Fruit fly (Drosophila melanogaster) whole organism, prepupa: ENCODE data around the gene BCAS2.
A peak's percentile ranks its signal among the peaks of the same experiment; 100 is the strongest.

Source experiments
- Blimp-1 ChIP-seq: fragments of 200-800 bp; sonication (Bioruptor generic); optimal IDR thresholded peaks from 3 replicates; lab custom pipeline; 2017; ENCODE audit warnings: missing biosample characterization, missing genetic modification characterization, mild to moderate bottlenecking, moderate library complexity, missing genetic modification reagents
- CG11902 ChIP-seq: fragments of 200-800 bp; sonication (Bioruptor generic); optimal IDR thresholded peaks from 3 replicates; lab custom pipeline; 2016; ENCODE audit warnings: missing biosample characterization, missing genetic modification characterization
- CG1621 ChIP-seq: fragments of 200-800 bp; sonication (Bioruptor generic); optimal IDR thresholded peaks from 3 replicates; lab custom pipeline; 2018; ENCODE audit warnings: missing biosample characterization, mild to moderate bottlenecking, missing genetic modification characterization
- CG32006 ChIP-seq: fragments of 200-800 bp; sonication (Bioruptor generic); optimal IDR thresholded peaks from 3 replicates; lab custom pipeline; 2017; ENCODE audit warnings: missing biosample characterization, mild to moderate bottlenecking, missing genetic modification characterization
- CG34406 ChIP-seq: fragments of 200-800 bp; sonication (Bioruptor generic); optimal IDR thresholded peaks from 3 replicates; lab custom pipeline; 2016; ENCODE audit warnings: missing biosample characterization, missing genetic modification characterization
- CG3919 ChIP-seq: fragments of 200-800 bp; sonication (Bioruptor generic); optimal IDR thresholded peaks from 3 replicates; lab custom pipeline; 2016; ENCODE audit warnings: missing biosample characterization, missing genetic modification characterization
- CG4318 ChIP-seq: fragments of 200-800 bp; sonication (Bioruptor generic); optimal IDR thresholded peaks from 3 replicates; lab custom pipeline; 2017; ENCODE audit warnings: missing biosample characterization, mild to moderate bottlenecking, missing genetic modification characterization
- CG6163 ChIP-seq: fragments of 200-800 bp; sonication (Bioruptor generic); IDR thresholded peaks from 3 replicates; pipeline ENCODE4 v1.3.6; 2022; ENCODE audit warnings: missing biosample characterization, missing genetic modification characterization
- CG6276 ChIP-seq: fragments of 200-800 bp; sonication (Bioruptor generic); optimal IDR thresholded peaks from 2 replicates; lab custom pipeline; 2017; ENCODE audit warnings: missing biosample characterization, mild to moderate bottlenecking, missing genetic modification characterization
- CG6792 ChIP-seq: fragments of 200-800 bp; sonication (Bioruptor generic); optimal IDR thresholded peaks from 3 replicates; lab custom pipeline; 2016; ENCODE audit warnings: missing biosample characterization, missing genetic modification characterization
- CG6808 ChIP-seq: fragments of 200-800 bp; sonication (Bioruptor generic); optimal IDR thresholded peaks from 3 replicates; lab custom pipeline; 2017; ENCODE audit warnings: missing biosample characterization, missing genetic modification characterization, mild to moderate bottlenecking, moderate library complexity, missing genetic modification reagents
- CG6854 ChIP-seq: fragments of 200-800 bp; sonication (Bioruptor generic); optimal IDR thresholded peaks from 2 replicates; lab custom pipeline; 2017; ENCODE audit warnings: missing biosample characterization, mild to moderate bottlenecking, missing genetic modification characterization
- CG8119 ChIP-seq: fragments of 200-800 bp; sonication (Bioruptor generic); IDR thresholded peaks from 3 replicates; pipeline ENCODE4 v1.3.6; 2022; ENCODE audit warnings: missing biosample characterization, missing genetic modification characterization
- CG8319 ChIP-seq: fragments of 200-800 bp; sonication (Bioruptor generic); optimal IDR thresholded peaks from 3 replicates; lab custom pipeline; 2016; ENCODE audit warnings: missing biosample characterization, missing genetic modification characterization
- CG8632 ChIP-seq: fragments of 200-800 bp; sonication (Bioruptor generic); optimal IDR thresholded peaks from 3 replicates; lab custom pipeline; 2016; ENCODE audit warnings: missing biosample characterization, missing genetic modification characterization
- CG9139 ChIP-seq: fragments of 200-800 bp; sonication (Bioruptor generic); optimal IDR thresholded peaks from 3 replicates; lab custom pipeline; 2017; ENCODE audit warnings: missing biosample characterization, mild to moderate bottlenecking, missing genetic modification characterization
- Eip78C ChIP-seq: fragments of 200-800 bp; sonication (Bioruptor generic); peaks from one replicate; lab custom pipeline; 2016; ENCODE audit warnings: missing biosample characterization, missing genetic modification characterization
- Eip93F ChIP-seq: fragments of 200-800 bp; sonication (Bioruptor generic); optimal IDR thresholded peaks from 2 replicates; lab custom pipeline; 2016; ENCODE audit warnings: missing biosample characterization, mild to moderate bottlenecking, missing genetic modification characterization
- Gug ChIP-seq: fragments of 200-800 bp; sonication (Bioruptor generic); IDR thresholded peaks from 2 replicates; pipeline ENCODE4 v1.3.6; 2022; ENCODE audit warnings: missing biosample characterization, missing genetic modification characterization
- Hr4 ChIP-seq: fragments of 200-800 bp; sonication (Bioruptor generic); optimal IDR thresholded peaks from 3 replicates; lab custom pipeline; 2016; ENCODE audit warnings: missing biosample characterization, missing genetic modification characterization
- Lpt ChIP-seq: fragments of 200-800 bp; sonication (Bioruptor generic); optimal IDR thresholded peaks from 3 replicates; lab custom pipeline; 2016; ENCODE audit warnings: missing biosample characterization, missing genetic modification characterization
- OdsH ChIP-seq: fragments of 200-800 bp; sonication (Bioruptor generic); optimal IDR thresholded peaks from 3 replicates; lab custom pipeline; 2016; ENCODE audit warnings: missing biosample characterization, missing genetic modification characterization
- Smox ChIP-seq: fragments of 200-800 bp; sonication (Bioruptor generic); optimal IDR thresholded peaks from 3 replicates; lab custom pipeline; 2016; ENCODE audit warnings: missing biosample characterization, missing genetic modification characterization
- achi ChIP-seq: fragments of 200-800 bp; sonication (Bioruptor generic); optimal IDR thresholded peaks from 3 replicates; lab custom pipeline; 2016; ENCODE audit warnings: missing biosample characterization, missing genetic modification characterization
- dac ChIP-seq: fragments of 200-800 bp; sonication (Bioruptor generic); optimal IDR thresholded peaks from 2 replicates; lab custom pipeline; 2017; ENCODE audit warnings: missing biosample characterization, mild to moderate bottlenecking, missing genetic modification characterization
- fd85E ChIP-seq: fragments of 200-800 bp; sonication (Bioruptor generic); optimal IDR thresholded peaks from 3 replicates; lab custom pipeline; 2016; ENCODE audit warnings: missing biosample characterization, missing genetic modification characterization
- fkh ChIP-seq: fragments of 200-800 bp; sonication (Bioruptor generic); optimal IDR thresholded peaks from 3 replicates; lab custom pipeline; 2017; ENCODE audit warnings: missing biosample characterization, mild to moderate bottlenecking, missing genetic modification characterization, moderate library complexity
- pdm3 ChIP-seq: fragments of 200-800 bp; sonication (Bioruptor generic); optimal IDR thresholded peaks from 3 replicates; lab custom pipeline; 2016; ENCODE audit warnings: missing biosample characterization, missing genetic modification characterization
- salr ChIP-seq, 2 experiments: fragments of 200-800 bp; sonication (Bioruptor generic); optimal IDR thresholded peaks; 3 replicates each; lab custom pipeline; 2016 to 2018; ENCODE audit warnings: missing biosample characterization in 2 of 2, missing genetic modification characterization in 2 of 2, mild to moderate bottlenecking in 1 of 2
- spab ChIP-seq: fragments of 200-800 bp; sonication (Bioruptor generic); optimal IDR thresholded peaks from 2 replicates; lab custom pipeline; 2017; ENCODE audit warnings: missing biosample characterization, mild to moderate bottlenecking, missing genetic modification characterization, missing genetic modification reagents
- vri ChIP-seq: fragments of 200-800 bp; sonication (Bioruptor generic); optimal IDR thresholded peaks from 3 replicates; lab custom pipeline; 2016; ENCODE audit warnings: missing biosample characterization, mild to moderate bottlenecking, missing genetic modification characterization

BCAS2 gene

dm6 chr3R:27948421-27948906 lies 26.3 kb upstream of the BCAS2 start, which contains the start of gene Gp93 (continued):
- TF ChIP-seq CG6276 (GFP tag; lab: Kevin White, UChicago) (no peak), CG34406 (peak; percentile 61), CG8119 (GFP tag; lab: Robert Waterston, UW) (peak; percentile 64; the same call in 2 of the 3 replicates), OdsH (GFP tag; lab: Kevin White, UChicago) (no peak), CG9139 (GFP tag; lab: Kevin White, UChicago) (no peak), CG6792 (GFP tag; lab: Kevin White, UChicago) (peak; percentile 49), CG6808 (GFP tag; lab: Kevin White, UChicago) (peak; percentile 53), CG6163 (peak; percentile 72), Smox (no peak), CG1621 (tag; lab: Kevin White, UChicago) (no peak), CG8319 (no peak), fkh (GFP tag; lab: Kevin White, UChicago) (no peak), Eip93F (GFP tag; lab: Kevin White, UChicago) (no peak), CG32006 (GFP tag; lab: Kevin White, UChicago) (peak; percentile 65), CG3919 (GFP tag; lab: Kevin White, UChicago) (no peak), salr (GFP tag; optimal IDR thresholded peaks at IDR 0.05; lab: Kevin White, UChicago) (peak in 1 of 2 experiments; percentile 35), spab (GFP tag; lab: Kevin White, UChicago) (no peak)

dm6 chr3R:27947682-27948245 lies 25.6 kb upstream of the BCAS2 start, which contains the start of gene mfrn:
mfrn (minus strand) TSS chr3R:27948021.
- no peak for TF ChIP-seq Lpt
- TF ChIP-seq CG6854 (GFP tag; lab: Kevin White, UChicago) = peak; percentile 7

dm6 chr3R:27946555-27947204 lies 24.5 kb upstream of the BCAS2 start:
- TF ChIP-seq CG11902 (GFP tag; lab: Kevin White, UChicago) = no peak
- TF ChIP-seq Hr4 (GFP tag; lab: Kevin White, UChicago) = no peak
- peak; percentile 75 for TF ChIP-seq vri (GFP tag; lab: Kevin White, UChicago)
- no peak for TF ChIP-seq achi (GFP tag; lab: Kevin White, UChicago)
- TF ChIP-seq CG4318 (GFP tag; lab: Kevin White, UChicago) = no peak
- no peak for TF ChIP-seq fd85E (GFP tag; lab: Kevin White, UChicago)
- peak; percentile 85 for TF ChIP-seq fkh (GFP tag; lab: Kevin White, UChicago)
- TF ChIP-seq pdm3 (GFP tag; lab: Kevin White, UChicago) = no peak
- peak; percentile 33 for TF ChIP-seq Eip78C (GFP tag; lab: Kevin White, UChicago)
- TF ChIP-seq dac (GFP tag; lab: Kevin White, UChicago) = no peak
- no peak for TF ChIP-seq CG8632

dm6 chr3R:27945398-27945797 lies 23.2 kb upstream of the BCAS2 start:
- TF ChIP-seq Blimp-1 (GFP tag; lab: Kevin White, UChicago) (no peak), CG4318 (GFP tag; lab: Kevin White, UChicago) (no peak), Eip78C (GFP tag; lab: Kevin White, UChicago) (peak; percentile 49), Gug (no peak)
- TF ChIP-seq, all 60 proteins: peak for 1
